Worm (Caenorhabditis elegans): ENCODE data around the gene F35D2.1.

DNA sequence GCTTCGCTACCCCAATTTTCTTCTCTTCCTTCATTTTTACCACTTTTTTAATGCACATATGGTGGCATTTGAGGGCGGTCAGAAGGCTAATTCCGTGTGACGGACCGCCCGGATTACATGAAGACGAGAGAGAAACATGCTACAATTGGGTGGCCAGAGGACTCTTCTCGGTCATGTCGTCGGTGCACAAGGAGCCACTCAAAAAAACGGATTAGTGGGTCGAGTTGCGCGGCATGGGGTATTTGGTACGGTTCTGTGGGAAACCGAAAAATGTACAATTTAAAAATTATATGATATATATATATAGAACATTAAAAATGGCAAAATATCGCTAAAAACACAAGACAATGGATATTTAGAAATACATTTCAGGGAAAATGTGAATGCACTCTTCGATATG lies 4.9 kb upstream of the F35D2.1 start:
- no peak for TF ChIP-seq cog-1 (tag; optimal IDR thresholded peaks at IDR 0.05)
- no peak for TF ChIP-seq flt-1 (GFP tag; IDR thresholded peaks at IDR 0.05)
- TF ChIP-seq ref-1 (GFP tag; conservative IDR thresholded peaks at IDR 0.05): no peak
- no peak for TF ChIP-seq tab-1 (GFP tag; IDR thresholded peaks at IDR 0.05)
- no peak for TF ChIP-seq ztf-29 (GFP tag; IDR thresholded peaks at IDR 0.05)

Measured in whole organism, midembryonic.